Fruit fly (Drosophila melanogaster) whole organism, wandering third instar larva: Measurements from ENCODE around the gene Grx3.

Experiments
- Abd-B ChIP-seq: fragments of >200 bp; optimal IDR thresholded peaks from 2 replicates; lab custom pipeline; 2017; ENCODE audit warnings: missing biosample characterization, missing genetic modification characterization
- CG9705 ChIP-seq: fragments of 200-800 bp; sonication (Bioruptor generic); optimal IDR thresholded peaks from 2 replicates; lab custom pipeline; 2018; ENCODE audit warnings: missing biosample characterization, mild to moderate bottlenecking, missing genetic modification characterization
- Dfd ChIP-seq: fragments of >200 bp; optimal IDR thresholded peaks from 2 replicates; lab custom pipeline; 2017; ENCODE audit warnings: missing biosample characterization, missing genetic modification characterization
- Myc ChIP-seq: fragments of >200 bp; optimal IDR thresholded peaks from 2 replicates; lab custom pipeline; 2017
- N ChIP-seq: fragments of >200 bp; optimal IDR thresholded peaks from 2 replicates; lab custom pipeline; 2018; ENCODE audit warnings: missing biosample characterization, missing external identifiers, missing genetic modification characterization
- OdsH ChIP-seq: fragments of 200-800 bp; sonication (Bioruptor generic); optimal IDR thresholded peaks from 2 replicates; lab custom pipeline; 2016; ENCODE audit warnings: missing biosample characterization, mild to moderate bottlenecking, missing genetic modification characterization
- Sp1 ChIP-seq: fragments of 200-800 bp; sonication (Bioruptor generic); optimal IDR thresholded peaks from 3 replicates; lab custom pipeline; 2019; ENCODE audit warnings: missing biosample characterization, mild to moderate bottlenecking, missing genetic modification characterization, moderate library complexity
- ey ChIP-seq: fragments of 200-800 bp; sonication (Bioruptor generic); optimal IDR thresholded peaks from 2 replicates; lab custom pipeline; 2016; ENCODE audit warnings: missing biosample characterization, missing genetic modification characterization
- h ChIP-seq: fragments of 200-800 bp; sonication (Bioruptor generic); optimal IDR thresholded peaks from 3 replicates; lab custom pipeline; 2016; ENCODE audit warnings: missing biosample characterization, mild to moderate bottlenecking, missing genetic modification characterization
- lola ChIP-seq: fragments of >200 bp; optimal IDR thresholded peaks from 2 replicates; lab custom pipeline; 2017; ENCODE audit warnings: missing biosample characterization, missing genetic modification characterization
- pan ChIP-seq: fragments of >200 bp; optimal IDR thresholded peaks from 2 replicates; lab custom pipeline; 2017
- psq ChIP-seq: fragments of 200-800 bp; sonication (Bioruptor generic); optimal IDR thresholded peaks from 3 replicates; lab custom pipeline; 2017; ENCODE audit warnings: missing biosample characterization, mild to moderate bottlenecking, missing genetic modification characterization, moderate library complexity
- rgr ChIP-seq: fragments of 200-800 bp; sonication (Bioruptor generic); optimal IDR thresholded peaks from 3 replicates; lab custom pipeline; 2016; ENCODE audit warnings: missing biosample characterization, mild to moderate bottlenecking, missing genetic modification characterization
- usp ChIP-seq: fragments of >200 bp; optimal IDR thresholded peaks from 2 replicates; lab custom pipeline; 2017; ENCODE audit warnings: missing biosample characterization, missing genetic modification characterization

dm6 chr2L:13412219-13412618 lies 46.0 kb downstream of the Grx3 start, which contains the start of gene Flad2:
- TF ChIP-seq usp = no peak
- no peak for TF ChIP-seq N (GFP tag; lab: Kevin White, UChicago)
- no peak for TF ChIP-seq psq (GFP tag; lab: Kevin White, UChicago)
- no peak for TF ChIP-seq pan (lab: Kevin White, UChicago)
- TF ChIP-seq Sp1 (GFP tag; lab: Kevin White, UChicago) = no peak
- TF ChIP-seq CG9705 = no peak
- TF ChIP-seq Myc (lab: Kevin White, UChicago) = no peak
- no peak for TF ChIP-seq lola (GFP tag; lab: Kevin White, UChicago)
- TF ChIP-seq OdsH (GFP tag; lab: Kevin White, UChicago) = no peak
- TF ChIP-seq Dfd = no peak
- TF ChIP-seq rgr (GFP tag; lab: Kevin White, UChicago) = no peak
- TF ChIP-seq Abd-B (GFP tag; lab: Kevin White, UChicago) = no peak
- no peak for TF ChIP-seq h (GFP tag; lab: Kevin White, UChicago)
- no peak for TF ChIP-seq ey (GFP tag; lab: Kevin White, UChicago)
